Worm (Caenorhabditis elegans) whole organism, L4/young adult: Measurements from ENCODE around the gene srg-32.

Source experiments
- dao-5 ChIP-seq: sonication (generic microtip); optimal IDR thresholded peaks from 2 replicates; lab custom pipeline; 2016; ENCODE audit warnings: missing genotype, missing genetic modification characterization, moderate library complexity, missing compliant biosample characterization
- him-1 ChIP-seq: sonication (generic microtip); optimal IDR thresholded peaks from 2 replicates; lab custom pipeline; 2016; ENCODE audit warnings: missing genotype, missing genetic modification reagents, missing genetic modification characterization, missing compliant biosample characterization

DNA sequence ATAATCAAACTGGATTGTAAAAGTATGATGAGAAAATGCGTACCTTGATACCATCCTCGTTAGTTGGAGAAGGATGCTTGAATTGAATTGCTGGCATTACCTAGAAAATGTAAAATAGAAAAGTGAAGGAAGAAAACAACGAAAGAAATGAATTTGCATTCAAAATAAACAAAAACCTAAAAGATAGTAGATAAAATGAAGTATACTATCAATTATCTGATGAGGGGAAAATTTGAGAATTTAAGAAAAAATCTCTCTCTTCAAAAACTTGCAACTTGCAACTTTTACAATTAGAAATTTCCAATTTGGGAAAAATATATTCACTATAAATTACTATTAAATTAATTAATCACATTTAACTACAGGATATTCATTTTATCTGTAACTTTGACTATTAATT, 6.2 kb upstream of the srg-32 start, which contains the start of gene T21C9.11:
- TF ChIP-seq him-1 (tag; lab: Kevin White, UChicago) (no peak), dao-5 (tag; lab: Kevin White, UChicago) (no peak)
